Worm (Caenorhabditis elegans): ENCODE measurements around the gene txt-17.

DNA sequence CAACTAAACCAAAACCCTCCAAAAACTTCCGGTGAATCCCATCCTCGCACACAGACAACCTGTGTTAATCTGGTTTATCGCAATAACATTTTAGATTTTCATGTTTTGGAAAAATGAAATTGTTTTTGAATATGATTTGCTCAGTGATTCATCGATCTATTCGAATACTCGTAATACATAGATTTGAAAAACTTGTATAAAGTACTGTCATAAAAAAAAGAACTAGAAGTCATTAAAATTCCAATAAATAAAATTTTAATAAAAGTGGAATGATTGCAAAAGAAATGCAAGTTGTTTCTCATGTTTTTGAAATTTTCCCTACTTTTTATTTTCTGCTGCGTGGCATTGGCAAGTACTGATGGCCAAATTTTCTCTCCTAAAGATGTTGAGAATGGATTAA is 1.6 kb upstream of the txt-17 start, which contains the start of gene spig-8:
- no peak for TF ChIP-seq ZK546.5 (tag; optimal IDR thresholded peaks at IDR 0.05)
- no peak for TF ChIP-seq unc-39 (tag; optimal IDR thresholded peaks at IDR 0.05)
- TF ChIP-seq dmd-4 (tag; optimal IDR thresholded peaks at IDR 0.05) = no peak
- no peak for TF ChIP-seq nhr-11 (tag; optimal IDR thresholded peaks at IDR 0.05)
- TF ChIP-seq skn-1 (tag; optimal IDR thresholded peaks at IDR 0.05) = no peak
- TF ChIP-seq zag-1 (tag; optimal IDR thresholded peaks at IDR 0.05) = no peak
- no peak for TF ChIP-seq sem-4 (tag; optimal IDR thresholded peaks at IDR 0.05)
- TF ChIP-seq mdl-1 (tag; optimal IDR thresholded peaks at IDR 0.05) = no peak
- no peak for TF ChIP-seq blmp-1 (tag; optimal IDR thresholded peaks at IDR 0.05; ENCODE audit: insufficient read depth)
- TF ChIP-seq snpc-4 (tag; optimal IDR thresholded peaks at IDR 0.05) = no peak
- TF ChIP-seq nhr-77 (tag; optimal IDR thresholded peaks at IDR 0.05) = no peak
